Fruit fly (Drosophila melanogaster): Measurements from ENCODE around the gene CG32266.

CG32266 gene

dm6 chr3L:3765782-3766520 is 24.7 kb upstream of the CG32266 start (continued):
- TF ChIP-seq insv (GFP tag; optimal IDR thresholded peaks at IDR 0.05) = no peak
- TF ChIP-seq Bdp1 (GFP tag; optimal IDR thresholded peaks at IDR 0.05) = no peak
- no peak for TF ChIP-seq CG18764 (GFP tag; optimal IDR thresholded peaks at IDR 0.05)
- no peak for TF ChIP-seq hkb (optimal IDR thresholded peaks at IDR 0.05)
- peak; percentile 64 for TF ChIP-seq hkb (GFP tag; IDR thresholded peaks at IDR 0.05)
- no peak for TF ChIP-seq CG8290 (GFP tag; optimal IDR thresholded peaks at IDR 0.05)
- TF ChIP-seq CG8290 (tag; optimal IDR thresholded peaks at IDR 0.05) = peak; percentile 13 to 15
- TF ChIP-seq CG15696 (tag; optimal IDR thresholded peaks at IDR 0.05) = peak; percentile 31
- TF ChIP-seq CG13894 (tag; optimal IDR thresholded peaks at IDR 0.05) = peak; percentile 64
- peak; percentile 89 for TF ChIP-seq dmrt99B (tag; optimal IDR thresholded peaks at IDR 0.05)
- TF ChIP-seq tna (GFP tag; IDR thresholded peaks at IDR 0.05; ENCODE audit: partially characterized antibody) = no peak
- no peak for TF ChIP-seq Tbp (GFP tag; optimal IDR thresholded peaks at IDR 0.05)
- no peak for TF ChIP-seq Doc2 (GFP tag; IDR thresholded peaks at IDR 0.05)
- peak; percentile 75 for TF ChIP-seq Ssrp (tag; optimal IDR thresholded peaks at IDR 0.05)
- peak; percentile 42 for TF ChIP-seq CG11696 (GFP tag; IDR thresholded peaks at IDR 0.05)
- no peak for TF ChIP-seq gce (GFP tag; IDR thresholded peaks at IDR 0.05)
- peak; percentile 96 for TF ChIP-seq abd-A (tag; optimal IDR thresholded peaks at IDR 0.05)
- TF ChIP-seq CG5245 (GFP tag; optimal IDR thresholded peaks at IDR 0.05) = no peak
- TF ChIP-seq CG16863 (GFP tag; optimal IDR thresholded peaks at IDR 0.05) = no peak
- peak; percentile 30 for TF ChIP-seq CG6654 (GFP tag; optimal IDR thresholded peaks at IDR 0.05)
- peak; percentile 50 for TF ChIP-seq twi (tag; optimal IDR thresholded peaks at IDR 0.05)
- peak; percentile 52 for TF ChIP-seq Asciz (GFP tag; optimal IDR thresholded peaks at IDR 0.05)
- peak; percentile 24 for TF ChIP-seq HHEX (GFP tag; optimal IDR thresholded peaks at IDR 0.05)
- peak; percentile 75 for TF ChIP-seq H2.0 (GFP tag; IDR thresholded peaks at IDR 0.05)
- peak; percentile 85 for TF ChIP-seq Med (GFP tag)
- TF ChIP-seq CG11085 (GFP tag; IDR thresholded peaks at IDR 0.05) = peak; percentile 70
- no peak for TF ChIP-seq fd102C (GFP tag; optimal IDR thresholded peaks at IDR 0.05)
- peak; percentile 52 for TF ChIP-seq repo (GFP tag; optimal IDR thresholded peaks at IDR 0.05)
- TF ChIP-seq CG11723 (GFP tag; optimal IDR thresholded peaks at IDR 0.05) = peak; percentile 41
- no peak for TF ChIP-seq CkIIα-i1 (GFP tag; IDR thresholded peaks at IDR 0.05)
- TF ChIP-seq Dad (GFP tag; optimal IDR thresholded peaks at IDR 0.05) = no peak
- TF ChIP-seq Nf-YA (GFP tag; IDR thresholded peaks at IDR 0.05) = peak; percentile 52
- peak; percentile 76 for TF ChIP-seq Sox100B (GFP tag; optimal IDR thresholded peaks at IDR 0.05)
- no peak for TF ChIP-seq zen (tag; optimal IDR thresholded peaks at IDR 0.05)
- TF ChIP-seq CG13424 (tag; optimal IDR thresholded peaks at IDR 0.05) = peak; percentile 88
- no peak; the same call in 1 of the 2 replicates for TF ChIP-seq amos (GFP tag; IDR thresholded peaks at IDR 0.05; ENCODE audit: partially characterized antibody)
- TF ChIP-seq gfzf (GFP tag; optimal IDR thresholded peaks at IDR 0.05) = no peak
- TF ChIP-seq Blimp-1 (GFP tag; optimal IDR thresholded peaks at IDR 0.05) = peak; percentile 74
- peak; percentile 49 for TF ChIP-seq grn (GFP tag; optimal IDR thresholded peaks at IDR 0.05)
- peak; percentile 80 for TF ChIP-seq CG9932 (GFP tag; IDR thresholded peaks at IDR 0.05)
- TF ChIP-seq wor (GFP tag; IDR thresholded peaks at IDR 0.05) = peak; percentile 54
- peak; percentile 88 for TF ChIP-seq CG10321 (GFP tag; IDR thresholded peaks at IDR 0.05)
- TF ChIP-seq CG10654 (GFP tag; optimal IDR thresholded peaks at IDR 0.05) = peak; percentile 35
- TF ChIP-seq pum (GFP tag; optimal IDR thresholded peaks at IDR 0.05) = peak; percentile 19
- peak; percentile 63 for TF ChIP-seq CG31365 (tag; optimal IDR thresholded peaks at IDR 0.05)
- peak; percentile 53 for TF ChIP-seq CG4424 (GFP tag; optimal IDR thresholded peaks at IDR 0.05)
- no peak for TF ChIP-seq Side (GFP tag; optimal IDR thresholded peaks at IDR 0.05)
- no peak for TF ChIP-seq CG6791 (GFP tag; IDR thresholded peaks at IDR 0.05; ENCODE audit: partially characterized antibody)
- TF ChIP-seq Dll (GFP tag; IDR thresholded peaks at IDR 0.05; ENCODE audit: partially characterized antibody) = no peak
- no peak for TF ChIP-seq Mes4 (GFP tag; optimal IDR thresholded peaks at IDR 0.05)

Measured in whole organism, embryonic.